Fruit fly (Drosophila melanogaster) whole organism, embryonic: ENCODE results near the gene kra.
A peak's percentile ranks its signal among the peaks of the same experiment; 100 is the strongest.

Experiments used
- Atf3 ChIP-seq: fragments of 200-800 bp; sonication (Bioruptor generic); optimal IDR thresholded peaks from 3 replicates; lab custom pipeline; 2016; ENCODE audit warnings: missing biosample characterization, missing genetic modification characterization
- Awh ChIP-seq: fragments of 200-800 bp; sonication (Bioruptor generic); IDR thresholded peaks from 2 replicates; pipeline ENCODE4, ENCODE4 v1.3.6; 2022; ENCODE audit warnings: missing biosample characterization, missing genetic modification characterization
- CG1024 ChIP-seq: fragments of 200-800 bp; sonication (Bioruptor generic); IDR thresholded peaks from 2 replicates; pipeline ENCODE4 v1.3.6; 2022; ENCODE audit warnings: missing biosample characterization, missing genetic modification characterization
- CG10274 ChIP-seq: fragments of 200-800 bp; sonication (Bioruptor generic); optimal IDR thresholded peaks from 3 replicates; lab custom pipeline; 2017; ENCODE audit warnings: missing biosample characterization, mild to moderate bottlenecking, missing genetic modification characterization
- CG10321 ChIP-seq: fragments of 200-800 bp; sonication (Bioruptor generic); IDR thresholded peaks from 2 replicates; pipeline ENCODE4 v1.3.6; 2022; ENCODE audit warnings: missing biosample characterization, missing genetic modification characterization
- CG10366 ChIP-seq: fragments of 200-800 bp; sonication (Bioruptor generic); IDR thresholded peaks from 2 replicates; pipeline ENCODE4 v1.3.6; 2022; ENCODE audit warnings: missing biosample characterization, missing genetic modification characterization
- CG10979 ChIP-seq: fragments of 200-800 bp; sonication (Bioruptor generic); optimal IDR thresholded peaks from 2 replicates; lab custom pipeline; 2018; ENCODE audit warnings: missing biosample characterization, mild to moderate bottlenecking, missing genetic modification characterization, moderate library complexity
- CG11504 ChIP-seq: fragments of 200-800 bp; sonication (Bioruptor generic); optimal IDR thresholded peaks from 3 replicates; lab custom pipeline; 2019; ENCODE audit warnings: missing biosample characterization, mild to moderate bottlenecking, missing genetic modification characterization, moderate library complexity
- CG11695 ChIP-seq: fragments of 200-800 bp; sonication (Bioruptor generic); IDR thresholded peaks from 3 replicates; pipeline ENCODE4 v1.3.6; 2022; ENCODE audit warnings: missing biosample characterization, missing genetic modification characterization
- CG13123 ChIP-seq: fragments of 200-800 bp; sonication (Bioruptor generic); optimal IDR thresholded peaks from 2 replicates; lab custom pipeline; 2016; ENCODE audit warnings: missing biosample characterization, missing genetic modification characterization
- CG13296 ChIP-seq: fragments of 200-800 bp; sonication (Bioruptor generic); optimal IDR thresholded peaks from 3 replicates; lab custom pipeline; 2018; ENCODE audit warnings: missing biosample characterization, mild to moderate bottlenecking, missing genetic modification characterization
- CG13624 ChIP-seq: fragments of 200-800 bp; sonication (Bioruptor generic); optimal IDR thresholded peaks from 2 replicates; lab custom pipeline; 2016; ENCODE audit warnings: missing biosample characterization, missing genetic modification characterization
- CG13894 ChIP-seq: fragments of 200-800 bp; sonication (Bioruptor generic); optimal IDR thresholded peaks from 3 replicates; lab custom pipeline; 2018; ENCODE audit warnings: missing biosample characterization, mild to moderate bottlenecking, missing genetic modification characterization, moderate library complexity
- CG15073 ChIP-seq: fragments of 200-800 bp; sonication (Bioruptor generic); optimal IDR thresholded peaks from 2 replicates; lab custom pipeline; 2016; ENCODE audit warnings: missing biosample characterization, missing genetic modification characterization
- CG1603 ChIP-seq: fragments of 200-800 bp; sonication (Bioruptor generic); optimal IDR thresholded peaks from 2 replicates; lab custom pipeline; 2019; ENCODE audit warnings: missing biosample characterization, mild to moderate bottlenecking, missing genetic modification characterization, moderate library complexity
- CG17359 ChIP-seq: fragments of 200-800 bp; sonication (Bioruptor generic); optimal IDR thresholded peaks from 3 replicates; lab custom pipeline; 2018; ENCODE audit warnings: missing biosample characterization, mild to moderate bottlenecking, missing genetic modification characterization, moderate library complexity
- CG31388 ChIP-seq: fragments of 200-800 bp; sonication (Bioruptor generic); optimal IDR thresholded peaks from 2 replicates; lab custom pipeline; 2016; ENCODE audit warnings: missing biosample characterization, missing genetic modification characterization
- CG33557 ChIP-seq: fragments of 200-800 bp; sonication (Bioruptor generic); optimal IDR thresholded peaks from 2 replicates; lab custom pipeline; 2019; ENCODE audit warnings: missing biosample characterization, mild to moderate bottlenecking, missing genetic modification characterization, moderate library complexity
- CG34376 ChIP-seq: fragments of 200-800 bp; sonication (Bioruptor generic); optimal IDR thresholded peaks from 2 replicates; lab custom pipeline; 2018; ENCODE audit warnings: missing biosample characterization, mild to moderate bottlenecking, missing genetic modification characterization
- CG4617 ChIP-seq: fragments of 200-800 bp; sonication (Bioruptor generic); optimal IDR thresholded peaks from 3 replicates; lab custom pipeline; 2016; ENCODE audit warnings: missing biosample characterization, missing genetic modification characterization, borderline replicate concordance
- CG4707 ChIP-seq: fragments of 200-800 bp; sonication (Bioruptor generic); optimal IDR thresholded peaks from 2 replicates; lab custom pipeline; 2018; ENCODE audit warnings: missing biosample characterization, mild to moderate bottlenecking, missing genetic modification characterization, moderate library complexity
- CG6254 ChIP-seq: fragments of 200-800 bp; sonication (Bioruptor generic); optimal IDR thresholded peaks from 3 replicates; lab custom pipeline; 2017; ENCODE audit warnings: mild to moderate bottlenecking, missing biosample characterization, missing genetic modification reagents, missing genetic modification characterization
- CG8281 ChIP-seq: fragments of 200-800 bp; sonication (Bioruptor generic); optimal IDR thresholded peaks from 2 replicates; lab custom pipeline; 2018; ENCODE audit warnings: missing biosample characterization, mild to moderate bottlenecking, missing genetic modification characterization, moderate library complexity
- CG8944 ChIP-seq: fragments of 200-800 bp; sonication (Bioruptor generic); optimal IDR thresholded peaks from 3 replicates; lab custom pipeline; 2016; ENCODE audit warnings: missing biosample characterization, missing genetic modification characterization
- CG9609 ChIP-seq: fragments of 200-800 bp; sonication (Bioruptor generic); optimal IDR thresholded peaks from 3 replicates; lab custom pipeline; 2016; ENCODE audit warnings: missing biosample characterization, missing genetic modification characterization
- CG9797 ChIP-seq: fragments of 200-800 bp; sonication (Bioruptor generic); optimal IDR thresholded peaks from 3 replicates; lab custom pipeline; 2018; ENCODE audit warnings: missing biosample characterization, mild to moderate bottlenecking, missing genetic modification characterization
- CG9932 ChIP-seq: fragments of 200-800 bp; sonication (Bioruptor generic); IDR thresholded peaks from 2 replicates; pipeline ENCODE4 v1.3.6; 2022; ENCODE audit warnings: missing biosample characterization, missing genetic modification characterization
- Dad ChIP-seq: fragments of 200-800 bp; sonication (Bioruptor generic); optimal IDR thresholded peaks from 3 replicates; lab custom pipeline; 2016; ENCODE audit warnings: missing biosample characterization, missing genetic modification characterization
- GATAe ChIP-seq: fragments of 200-800 bp; sonication (Bioruptor generic); conservative IDR thresholded peaks from 2 replicates; pipeline ENCODE4 v1.3.6; 2022; ENCODE audit warnings: missing biosample characterization, missing genetic modification characterization
- Hsf ChIP-seq: fragments of 200-800 bp; sonication (Bioruptor generic); optimal IDR thresholded peaks from 3 replicates; lab custom pipeline; 2016; ENCODE audit warnings: missing biosample characterization, missing genetic modification characterization
- NC2α ChIP-seq: fragments of 200-800 bp; sonication (Bioruptor generic); optimal IDR thresholded peaks from 2 replicates; lab custom pipeline; 2016; ENCODE audit warnings: missing biosample characterization, missing genetic modification characterization
- Nf-YB ChIP-seq: fragments of 200-800 bp; sonication (Bioruptor generic); optimal IDR thresholded peaks from 3 replicates; lab custom pipeline; 2019; ENCODE audit warnings: missing biosample characterization, mild to moderate bottlenecking, missing genetic modification characterization, moderate library complexity
- Opbp ChIP-seq: fragments of 200-800 bp; sonication (Bioruptor generic); IDR thresholded peaks from 3 replicates; pipeline ENCODE4 v1.3.6; 2022; ENCODE audit warnings: missing biosample characterization, missing genetic modification characterization; ENCODE audit not compliant: partially characterized antibody
- Vsx1 ChIP-seq: fragments of 200-800 bp; sonication (Bioruptor generic); optimal IDR thresholded peaks from 2 replicates; lab custom pipeline; 2017; ENCODE audit warnings: missing biosample characterization, mild to moderate bottlenecking, missing genetic modification characterization, missing genetic modification reagents
- YL-1 ChIP-seq: fragments of 200-800 bp; sonication (Bioruptor generic); optimal IDR thresholded peaks from 3 replicates; lab custom pipeline; 2017; ENCODE audit warnings: missing biosample characterization, mild to moderate bottlenecking, missing genetic modification characterization
- ap ChIP-seq: fragments of 200-800 bp; sonication (Bioruptor generic); IDR thresholded peaks from 2 replicates; pipeline ENCODE4 v1.3.6; 2022; ENCODE audit warnings: missing biosample characterization, missing genetic modification characterization
- ase ChIP-seq: fragments of 200-800 bp; sonication (Bioruptor generic); IDR thresholded peaks from 3 replicates; pipeline ENCODE4 v1.3.6; 2022; ENCODE audit warnings: missing biosample characterization, missing genetic modification characterization
- chif ChIP-seq, 2 experiments: fragments of 200-800 bp; sonication (Bioruptor generic); optimal IDR thresholded peaks; 3 replicates each; lab custom pipeline; 2016; ENCODE audit warnings: missing biosample characterization in 2 of 2, missing genetic modification characterization in 2 of 2
- danr ChIP-seq: fragments of 200-800 bp; sonication (Bioruptor generic); IDR thresholded peaks from 2 replicates; pipeline ENCODE4 v1.3.6; 2022; ENCODE audit warnings: missing biosample characterization, missing genetic modification characterization
- ewg ChIP-seq: fragments of 200-800 bp; sonication (Bioruptor generic); optimal IDR thresholded peaks from 3 replicates; lab custom pipeline; 2017; ENCODE audit warnings: mild to moderate bottlenecking, missing biosample characterization, missing genetic modification reagents, missing genetic modification characterization
- gem ChIP-seq: fragments of 200-800 bp; sonication (Bioruptor generic); optimal IDR thresholded peaks from 2 replicates; lab custom pipeline; 2019; ENCODE audit warnings: missing biosample characterization, mild to moderate bottlenecking, missing genetic modification characterization, moderate library complexity
- kay ChIP-seq: fragments of 200-800 bp; sonication (Bioruptor generic); optimal IDR thresholded peaks from 2 replicates; lab custom pipeline; 2016; ENCODE audit warnings: missing biosample characterization, missing genetic modification characterization
- maf-S ChIP-seq: fragments of 200-800 bp; sonication (Bioruptor generic); optimal IDR thresholded peaks from 2 replicates; lab custom pipeline; 2016; ENCODE audit warnings: missing biosample characterization, missing genetic modification characterization
- mld ChIP-seq: fragments of 200-800 bp; sonication (Bioruptor generic); IDR thresholded peaks from 3 replicates; pipeline ENCODE4 v1.3.6; 2022; ENCODE audit warnings: missing biosample characterization, missing genetic modification characterization; ENCODE audit not compliant: partially characterized antibody
- nau ChIP-seq: fragments of 200-800 bp; sonication (Bioruptor generic); optimal IDR thresholded peaks from 3 replicates; lab custom pipeline; 2017; ENCODE audit warnings: missing biosample characterization, mild to moderate bottlenecking, missing genetic modification characterization, missing genetic modification reagents
- nom ChIP-seq: fragments of 200-800 bp; sonication (Bioruptor generic); optimal IDR thresholded peaks from 2 replicates; lab custom pipeline; 2017; ENCODE audit warnings: missing biosample characterization, missing genetic modification characterization, mild to moderate bottlenecking, moderate library complexity, missing genetic modification reagents
- onecut ChIP-seq: fragments of 200-800 bp; sonication (Bioruptor generic); IDR thresholded peaks from 2 replicates; pipeline ENCODE4 v1.3.6; 2022; ENCODE audit warnings: missing biosample characterization, missing genetic modification characterization
- sens-2 ChIP-seq: fragments of 200-800 bp; sonication (Bioruptor generic); IDR thresholded peaks from 2 replicates; pipeline ENCODE4 v1.3.6; 2022; ENCODE audit warnings: missing biosample characterization, missing genetic modification characterization
- sr ChIP-seq: fragments of 200-800 bp; sonication (Bioruptor generic); IDR thresholded peaks from 3 replicates; pipeline ENCODE4 v1.3.6; 2022; ENCODE audit warnings: missing biosample characterization, missing genetic modification characterization
- sug ChIP-seq: fragments of 200-800 bp; optimal IDR thresholded peaks from 2 replicates; lab custom pipeline; 2019; ENCODE audit warnings: missing biosample characterization, mild to moderate bottlenecking, missing genetic modification characterization, moderate library complexity
- yki ChIP-seq: fragments of >200 bp; optimal IDR thresholded peaks from 3 replicates; lab custom pipeline; 2018

Gene kra

dm6 chr3R:5601044-5601523 is at the start of gene kra, which contains the start of gene SecS (continued):
- TF ChIP-seq ap (GFP tag; lab: Robert Waterston, UW) (no peak), CG9797 (GFP tag; lab: Kevin White, UChicago) (peak; percentile 97), maf-S (GFP tag; lab: Kevin White, UChicago) (peak; percentile 66), mld (no peak), Hsf (GFP tag; lab: Kevin White, UChicago) (peak; percentile 52), Awh (GFP tag; lab: Robert Waterston, UW) (no peak), CG10274 (no peak), NC2α (no peak), CG34376 (no peak), sug (tag; lab: Kevin White, UChicago) (peak; percentile 37), CG11504 (tag; lab: Kevin White, UChicago) (no peak), CG1603 (tag; lab: Kevin White, UChicago) (peak; percentile 86), YL-1 (peak; percentile 77), CG9932 (GFP tag; lab: Robert Waterston, UW) (no peak), Opbp (GFP tag; lab: Robert Waterston, UW) (no peak), CG13296 (peak; percentile 50), CG33557 (GFP tag; lab: Kevin White, UChicago) (peak; percentile 42), GATAe (GFP tag; lab: Robert Waterston, UW) (no peak), CG10979 (tag; lab: Kevin White, UChicago) (peak; percentile 46), CG13624 (GFP tag; lab: Kevin White, UChicago) (peak; percentile 32), danr (GFP tag; lab: Robert Waterston, UW) (no peak), CG11695 (GFP tag; lab: Robert Waterston, UW) (no peak), CG17359 (tag; lab: Kevin White, UChicago) (peak; percentile 34), CG10366 (no peak), CG6254 (no peak), Atf3 (no peak), CG9609 (GFP tag; lab: Kevin White, UChicago) (peak; percentile 40), CG13894 (tag; lab: Kevin White, UChicago) (peak; percentile 14), Vsx1 (GFP tag; lab: Kevin White, UChicago) (no peak), Dad (GFP tag; lab: Kevin White, UChicago) (peak; percentile 53), yki (no peak), CG8281 (tag; lab: Kevin White, UChicago) (no peak), CG8944 (GFP tag; lab: Kevin White, UChicago) (peak; percentile 32), ase (no peak), nom (GFP tag; lab: Kevin White, UChicago) (peak; percentile 1), CG13123 (GFP tag; lab: Kevin White, UChicago) (no peak), CG1024 (GFP tag; lab: Robert Waterston, UW) (no peak), sr (GFP tag; lab: Robert Waterston, UW) (no peak), Nf-YB (GFP tag; lab: Kevin White, UChicago) (no peak), ewg (GFP tag; lab: Kevin White, UChicago) (peak; percentile 67), CG10321 (GFP tag; lab: Robert Waterston, UW) (no peak), gem (tag; lab: Kevin White, UChicago) (peak; percentile 75), chif (GFP tag; optimal IDR thresholded peaks at IDR 0.05; lab: Kevin White, UChicago) (peak; percentile 41 to 53), CG4707 (no peak), onecut (GFP tag; lab: Robert Waterston, UW) (no peak), CG31388 (no peak), nau (GFP tag; lab: Kevin White, UChicago) (no peak), sens-2 (GFP tag; lab: Robert Waterston, UW) (no peak), kay (GFP tag; lab: Kevin White, UChicago) (no peak), CG4617 (GFP tag; lab: Kevin White, UChicago) (peak; percentile 86), CG15073 (GFP tag; lab: Kevin White, UChicago) (no peak)
